Worm (Caenorhabditis elegans) whole organism, young adult: ENCODE measurements around the gene F01F1.11.
A peak's percentile ranks its signal among the peaks of the same experiment; 100 is the strongest.

Experiments used
- F49E8.2 ChIP-seq: sonication (generic microtip); optimal IDR thresholded peaks from 3 replicates; lab custom pipeline; 2017; ENCODE audit warnings: missing genetic modification characterization, mild to moderate bottlenecking, missing compliant biosample characterization, antibody characterized with exemption, moderate library complexity; ENCODE audit not compliant: insufficient read depth
- ama-1 ChIP-seq, 3 experiments: fragments of 150-350 bp in 1 of 3; sonication (generic microtip) in 2 of 3; optimal IDR thresholded peaks; 2 replicates each; lab custom pipeline; 2014 to 2018; ENCODE audit warnings: missing biosample characterization in 2 of 3, missing genetic modification characterization in 2 of 3, missing genetic modification reagents in 2 of 3
- cebp-1 ChIP-seq, 2 experiments: fragments of 200-800 bp in 1 of 2; sonication (Bioruptor generic) in 1 of 2; sonication (generic microtip) in 1 of 2; IDR thresholded peaks in 1 of 2; optimal IDR thresholded peaks in 1 of 2; 2 replicates each; pipeline versions ENCODE4 v1.3.6 to Lab custom; 2017 to 2022; ENCODE audit warnings: missing compliant biosample characterization in 2 of 2, missing genetic modification characterization in 2 of 2, mild to moderate bottlenecking in 1 of 2, missing genetic modification reagents in 1 of 2, moderate library complexity in 1 of 2
- egrh-3 ChIP-seq: fragments of 200-800 bp; sonication (Bioruptor generic); IDR thresholded peaks from 2 replicates; pipeline ENCODE4 v1.3.6; 2022; ENCODE audit warnings: missing genetic modification reagents, missing genetic modification characterization, missing compliant biosample characterization
- ets-4 ChIP-seq: fragments of 200-800 bp; sonication (Bioruptor generic); optimal IDR thresholded peaks from 2 replicates; lab custom pipeline; 2018; ENCODE audit warnings: mild to moderate bottlenecking, missing genetic modification characterization, missing compliant biosample characterization
- rec-8 ChIP-seq, 2 experiments: sonication (generic microtip); optimal IDR thresholded peaks; 2 replicates each; lab custom pipeline; 2016; ENCODE audit warnings: mild to moderate bottlenecking in 2 of 2, missing genetic modification characterization in 2 of 2, missing genetic modification reagents in 2 of 2, missing genotype in 2 of 2, missing biosample characterization in 1 of 2, missing compliant biosample characterization in 1 of 2, moderate library complexity in 1 of 2
- ztf-22 ChIP-seq: fragments of 200-800 bp; sonication (Bioruptor generic); optimal IDR thresholded peaks from 2 replicates; lab custom pipeline; 2018; ENCODE audit warnings: mild to moderate bottlenecking, missing genetic modification characterization, moderate library complexity, missing compliant biosample characterization
- ztf-6 ChIP-seq: fragments of 200-800 bp; sonication (Bioruptor generic); IDR thresholded peaks from 2 replicates; pipeline ENCODE4 v1.3.6; 2022; ENCODE audit warnings: missing genetic modification reagents, missing genetic modification characterization, missing compliant biosample characterization

ce11 chrIII:5828065-5828464 is 43.6 kb downstream of the F01F1.11 start:
- TF ChIP-seq ets-4 (GFP tag; lab: Kevin White, UChicago) (no peak), ama-1 (optimal IDR thresholded peaks at IDR 0.05; lab: Kevin White, UChicago) (no peak), ama-1 (GFP tag; optimal IDR thresholded peaks at IDR 0.05; lab: Kevin White, UChicago) (no peak), egrh-3 (GFP tag; lab: Robert Waterston, UW) (no peak), F49E8.2 (no peak), rec-8 (tag; optimal IDR thresholded peaks at IDR 0.05; lab: Kevin White, UChicago) (no peak), cebp-1 (GFP tag; IDR thresholded peaks at IDR 0.05; lab: Robert Waterston, UW) (no peak), cebp-1 (tag; optimal IDR thresholded peaks at IDR 0.05; lab: Kevin White, UChicago) (peak; percentile 8), ztf-6 (GFP tag; lab: Robert Waterston, UW) (no peak), ztf-22 (GFP tag; lab: Kevin White, UChicago) (no peak)
